1 fruit fly cellular context compared by ENCODE assay signal in the genomic region with DNA sequence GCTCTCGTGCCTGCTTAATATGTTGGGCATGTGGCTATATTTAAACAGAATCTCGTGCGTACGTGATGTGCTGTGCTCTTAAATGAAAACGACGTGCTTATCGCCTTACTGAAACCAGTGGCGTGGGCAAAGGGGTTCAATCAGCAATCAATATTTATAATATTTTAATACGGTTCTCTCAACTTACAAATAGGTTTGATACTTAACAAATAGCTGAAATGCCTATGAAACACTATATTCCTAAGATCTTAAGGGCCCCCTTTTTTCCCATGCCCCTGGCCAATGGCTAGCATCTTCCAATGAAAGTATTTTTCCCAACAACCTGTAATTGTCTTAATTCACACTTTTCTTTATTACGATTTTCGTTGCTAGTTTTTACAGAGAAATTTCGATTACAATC.
TF ChIP-seq lines count a peak whose summit lies in the region.

No protein-coding gene starts in this region.

TF ChIP-seq in whole organism, embryonic, 481 proteins besides CTCF, POLR2A, EP300 and RAD21 (continued from another document and continues in another):
- TF ChIP-seq CG33213 (GFP tag; optimal IDR thresholded peaks at IDR 0.05; lab: Kevin White, UChicago), result peak; percentile 26
- TF ChIP-seq CG16779 (GFP tag; IDR thresholded peaks at IDR 0.05; lab: Robert Waterston, UW), result no peak
- no peak for TF ChIP-seq vfl (GFP tag; optimal IDR thresholded peaks at IDR 0.05; lab: Kevin White, UChicago)
- no peak for TF ChIP-seq Bdp1 (GFP tag; optimal IDR thresholded peaks at IDR 0.05; lab: Kevin White, UChicago)
- TF ChIP-seq btn (GFP tag; optimal IDR thresholded peaks at IDR 0.05; lab: Kevin White, UChicago), result no peak
- TF ChIP-seq bigmax (GFP tag; optimal IDR thresholded peaks at IDR 0.05; lab: Kevin White, UChicago), result no peak
- peak; percentile 48 for TF ChIP-seq CG3281 (GFP tag; optimal IDR thresholded peaks at IDR 0.05; lab: Kevin White, UChicago)
- TF ChIP-seq CG16813 (GFP tag; IDR thresholded peaks at IDR 0.05; lab: Robert Waterston, UW; ENCODE audit: partially characterized antibody), result no peak
- TF ChIP-seq hb (GFP tag; IDR thresholded peaks at IDR 0.05; lab: Robert Waterston, UW; ENCODE audit: partially characterized antibody), result no peak
- TF ChIP-seq CG8944 (GFP tag; optimal IDR thresholded peaks at IDR 0.05; lab: Kevin White, UChicago), result no peak
- TF ChIP-seq dm (GFP tag; optimal IDR thresholded peaks at IDR 0.05; lab: Kevin White, UChicago), result no peak
- TF ChIP-seq CG10147 (GFP tag; optimal IDR thresholded peaks at IDR 0.05; lab: Kevin White, UChicago), result peak; percentile 40
- no peak for TF ChIP-seq kay (GFP tag; optimal IDR thresholded peaks at IDR 0.05; lab: Kevin White, UChicago)
- TF ChIP-seq kah (GFP tag; optimal IDR thresholded peaks at IDR 0.05; lab: Kevin White, UChicago), result peak; percentile 6
- peak; percentile 36 for TF ChIP-seq Fer3 (tag; optimal IDR thresholded peaks at IDR 0.05; lab: Kevin White, UChicago)
- TF ChIP-seq CG15696 (tag; optimal IDR thresholded peaks at IDR 0.05; lab: Kevin White, UChicago), result peak; percentile 87
- peak; percentile 21 for TF ChIP-seq fd64A (GFP tag; optimal IDR thresholded peaks at IDR 0.05; lab: Kevin White, UChicago)
- peak; percentile 41 for TF ChIP-seq Hmr (GFP tag; optimal IDR thresholded peaks at IDR 0.05; lab: Kevin White, UChicago)
- peak; percentile 96 for TF ChIP-seq sens (GFP tag; lab: Kevin White, UChicago)
- peak; percentile 36 for TF ChIP-seq en (GFP tag; optimal IDR thresholded peaks at IDR 0.05; lab: Kevin White, UChicago)
- TF ChIP-seq danr (GFP tag; IDR thresholded peaks at IDR 0.05; lab: Robert Waterston, UW), result 0 out of 2 replicates have a peak, but pooled peaks have one; percentile 26
- peak; percentile 75 for TF ChIP-seq CG1233 (GFP tag; optimal IDR thresholded peaks at IDR 0.05; lab: Kevin White, UChicago)
- TF ChIP-seq CG1024 (GFP tag; IDR thresholded peaks at IDR 0.05; lab: Robert Waterston, UW), result peak; percentile 59
- TF ChIP-seq Adf1 (GFP tag; IDR thresholded peaks at IDR 0.05; lab: Robert Waterston, UW), result no peak
- no peak for TF ChIP-seq Asciz (GFP tag; optimal IDR thresholded peaks at IDR 0.05; lab: Kevin White, UChicago)
- peak; percentile 73 for TF ChIP-seq az2 (GFP tag; optimal IDR thresholded peaks at IDR 0.05; lab: Kevin White, UChicago)
- TF ChIP-seq klu (GFP tag; IDR thresholded peaks at IDR 0.05; lab: Robert Waterston, UW), result peak; percentile 63
- TF ChIP-seq nmo (GFP tag; optimal IDR thresholded peaks at IDR 0.05; lab: Kevin White, UChicago), result peak; percentile 79
- peak; percentile 78 for TF ChIP-seq zen (tag; optimal IDR thresholded peaks at IDR 0.05; lab: Kevin White, UChicago)
- TF ChIP-seq H15 (GFP tag; IDR thresholded peaks at IDR 0.05; lab: Robert Waterston, UW), result peak; percentile 69; the same call in 2 of the 3 replicates
- TF ChIP-seq aop (GFP tag; IDR thresholded peaks at IDR 0.05; lab: Robert Waterston, UW), result no peak
- TF ChIP-seq CG4707 (GFP tag; optimal IDR thresholded peaks at IDR 0.05; lab: Kevin White, UChicago), result peak; percentile 12
- peak; percentile 43 for TF ChIP-seq HLH54F (GFP tag; optimal IDR thresholded peaks at IDR 0.05; lab: Kevin White, UChicago)
- no peak for TF ChIP-seq da (GFP tag; optimal IDR thresholded peaks at IDR 0.05; lab: Kevin White, UChicago)
- peak; percentile 60 for TF ChIP-seq CG6272 (GFP tag; IDR thresholded peaks at IDR 0.05; lab: Robert Waterston, UW)
- TF ChIP-seq trem (tag; optimal IDR thresholded peaks at IDR 0.05; lab: Kevin White, UChicago), result peak; percentile 42
- peak; percentile 74 for TF ChIP-seq tin (GFP tag; optimal IDR thresholded peaks at IDR 0.05; lab: Kevin White, UChicago)
- TF ChIP-seq CG9817 (tag; optimal IDR thresholded peaks at IDR 0.05; lab: Kevin White, UChicago), result peak; percentile 64
- peak; percentile 51 for TF ChIP-seq CG3847 (GFP tag; IDR thresholded peaks at IDR 0.05; lab: Robert Waterston, UW)
- no peak for TF ChIP-seq CG7928 (GFP tag; optimal IDR thresholded peaks at IDR 0.05; lab: Kevin White, UChicago)
- peak; percentile 12 for TF ChIP-seq caup (GFP tag; optimal IDR thresholded peaks at IDR 0.05; lab: Kevin White, UChicago; ENCODE audit: severe bottlenecking)
- no peak for TF ChIP-seq CkIIα-i1 (GFP tag; IDR thresholded peaks at IDR 0.05; lab: Robert Waterston, UW)
- TF ChIP-seq B-H2 (GFP tag; optimal IDR thresholded peaks at IDR 0.05; lab: Kevin White, UChicago), result no peak
- TF ChIP-seq BtbVII (GFP tag; optimal IDR thresholded peaks at IDR 0.05; lab: Kevin White, UChicago), result no peak
- TF ChIP-seq dysf (GFP tag; IDR thresholded peaks at IDR 0.05; lab: Robert Waterston, UW), result peak; percentile 85
- peak; percentile 52 to 62 for TF ChIP-seq Pdp1 (GFP tag; optimal IDR thresholded peaks at IDR 0.05; lab: Kevin White, UChicago)
- peak; percentile 89 for TF ChIP-seq Med (GFP tag; lab: Kevin White, UChicago)
- TF ChIP-seq bab2 (GFP tag; optimal IDR thresholded peaks at IDR 0.05; lab: Kevin White, UChicago), result peak; percentile 20
- TF ChIP-seq ase (GFP tag; IDR thresholded peaks at IDR 0.05; lab: Robert Waterston, UW), result peak; percentile 63; the same call in 2 of the 3 replicates
- 0 out of 2 replicates have a peak, but pooled peaks have one; percentile 26 for TF ChIP-seq peb (GFP tag; IDR thresholded peaks at IDR 0.05; lab: Robert Waterston, UW)
- peak; percentile 71 for TF ChIP-seq lilli (GFP tag; optimal IDR thresholded peaks at IDR 0.05; lab: Kevin White, UChicago)
- no peak for TF ChIP-seq wek (GFP tag; optimal IDR thresholded peaks at IDR 0.05; lab: Kevin White, UChicago)
- TF ChIP-seq CG12659 (GFP tag; optimal IDR thresholded peaks at IDR 0.05; lab: Kevin White, UChicago), result peak; percentile 51
- TF ChIP-seq CG2678 (tag; optimal IDR thresholded peaks at IDR 0.05; lab: Kevin White, UChicago), result peak; percentile 76
- peak; percentile 23 for TF ChIP-seq CG7271 (tag; optimal IDR thresholded peaks at IDR 0.05; lab: Kevin White, UChicago)
- peak; percentile 15 for TF ChIP-seq CG3838 (GFP tag; optimal IDR thresholded peaks at IDR 0.05; lab: Kevin White, UChicago)
- TF ChIP-seq BEAF-32 (GFP tag; optimal IDR thresholded peaks at IDR 0.05; lab: Kevin White, UChicago), result no peak
- peak; percentile 85 for TF ChIP-seq CG4404 (GFP tag; IDR thresholded peaks at IDR 0.05; lab: Robert Waterston, UW)
- TF ChIP-seq CG6254 (GFP tag; optimal IDR thresholded peaks at IDR 0.05; lab: Kevin White, UChicago), result peak; percentile 71
- peak; percentile 17 for TF ChIP-seq psq (GFP tag; optimal IDR thresholded peaks at IDR 0.05; lab: Kevin White, UChicago)
- peak; percentile 66; the same call in 2 of the 3 replicates for TF ChIP-seq CG34422 (GFP tag; IDR thresholded peaks at IDR 0.05; lab: Robert Waterston, UW)
- no peak for TF ChIP-seq CG3995 (GFP tag; optimal IDR thresholded peaks at IDR 0.05; lab: Kevin White, UChicago)
- 0 out of 2 replicates have a peak, but pooled peaks have one; percentile 19 for TF ChIP-seq Awh (GFP tag; IDR thresholded peaks at IDR 0.05; lab: Robert Waterston, UW)
- no peak for TF ChIP-seq eyg (GFP tag; optimal IDR thresholded peaks at IDR 0.05; lab: Kevin White, UChicago)
- peak; percentile 72 for TF ChIP-seq CG4820 (GFP tag; optimal IDR thresholded peaks at IDR 0.05; lab: Kevin White, UChicago)
- TF ChIP-seq Atf-2 (GFP tag; optimal IDR thresholded peaks at IDR 0.05; lab: Kevin White, UChicago), result no peak
- peak; percentile 62; the same call in 2 of the 3 replicates for TF ChIP-seq croc (GFP tag; conservative IDR thresholded peaks at IDR 0.05; lab: Robert Waterston, UW)
- TF ChIP-seq tap (tag; optimal IDR thresholded peaks at IDR 0.05; lab: Kevin White, UChicago), result peak; percentile 47
- peak; percentile 63 for TF ChIP-seq CG30431 (GFP tag; optimal IDR thresholded peaks at IDR 0.05; lab: Kevin White, UChicago)
- peak; percentile 81 for TF ChIP-seq CG17328 (GFP tag; IDR thresholded peaks at IDR 0.05; lab: Robert Waterston, UW)
- peak; percentile 45 for TF ChIP-seq org-1 (GFP tag; optimal IDR thresholded peaks at IDR 0.05; lab: Kevin White, UChicago)
- peak; percentile 73 for TF ChIP-seq Hsf (GFP tag; optimal IDR thresholded peaks at IDR 0.05; lab: Kevin White, UChicago)
- TF ChIP-seq CrebB (tag; optimal IDR thresholded peaks at IDR 0.05; lab: Kevin White, UChicago), result peak; percentile 13
- peak in 1 of 3 experiments; percentile 85 for TF ChIP-seq lola (GFP tag; optimal IDR thresholded peaks at IDR 0.05; lab: Kevin White, UChicago)
- TF ChIP-seq emc (GFP tag; optimal IDR thresholded peaks at IDR 0.05; lab: Kevin White, UChicago), result no peak
- TF ChIP-seq CG6654 (GFP tag; optimal IDR thresholded peaks at IDR 0.05; lab: Kevin White, UChicago), result no peak
- TF ChIP-seq seq (GFP tag; IDR thresholded peaks at IDR 0.05; lab: Robert Waterston, UW), result peak; percentile 43; the same call in 1 of the 2 replicates
- TF ChIP-seq HLH4C (GFP tag; IDR thresholded peaks at IDR 0.05; lab: Robert Waterston, UW; ENCODE audit: partially characterized antibody), result no peak
- peak; percentile 70 for TF ChIP-seq CG10267 (tag; optimal IDR thresholded peaks at IDR 0.05; lab: Kevin White, UChicago)
- TF ChIP-seq row (GFP tag; IDR thresholded peaks at IDR 0.05; lab: Robert Waterston, UW), result peak; percentile 76
- no peak for TF ChIP-seq pros (GFP tag; optimal IDR thresholded peaks at IDR 0.05; lab: Kevin White, UChicago)
- TF ChIP-seq Dll (GFP tag; IDR thresholded peaks at IDR 0.05; lab: Robert Waterston, UW; ENCODE audit: partially characterized antibody), result no peak
- TF ChIP-seq unpg (GFP tag; optimal IDR thresholded peaks at IDR 0.05; lab: Kevin White, UChicago), result peak; percentile 82
- TF ChIP-seq CG10209 (GFP tag; optimal IDR thresholded peaks at IDR 0.05; lab: Kevin White, UChicago), result peak; percentile 53
- no peak for TF ChIP-seq CG6791 (GFP tag; IDR thresholded peaks at IDR 0.05; lab: Robert Waterston, UW; ENCODE audit: partially characterized antibody)
- peak; percentile 47 for TF ChIP-seq CG12219 (GFP tag; optimal IDR thresholded peaks at IDR 0.05; lab: Kevin White, UChicago)
- 0 out of 3 replicates have a peak, but pooled peaks have one; percentile 24 for TF ChIP-seq CG6175 (GFP tag; IDR thresholded peaks at IDR 0.05; lab: Robert Waterston, UW)
- TF ChIP-seq jigr1 (GFP tag; IDR thresholded peaks at IDR 0.05; lab: Robert Waterston, UW), result no peak
- TF ChIP-seq sim (GFP tag; IDR thresholded peaks at IDR 0.05; lab: Robert Waterston, UW), result 0 out of 2 replicates have a peak, but pooled peaks have one; percentile 46
- peak; percentile 44 for TF ChIP-seq CG8290 (GFP tag; optimal IDR thresholded peaks at IDR 0.05; lab: Kevin White, UChicago)
- TF ChIP-seq CG8290 (tag; optimal IDR thresholded peaks at IDR 0.05; lab: Kevin White, UChicago), result peak in 1 of 2 experiments; percentile 22
- TF ChIP-seq CG12236 (GFP tag; optimal IDR thresholded peaks at IDR 0.05; lab: Kevin White, UChicago), result peak; percentile 36
- TF ChIP-seq GATAe (GFP tag; conservative IDR thresholded peaks at IDR 0.05; lab: Robert Waterston, UW), result 0 out of 2 replicates have a peak, but pooled peaks have one; percentile 22
- TF ChIP-seq fd3F (GFP tag; optimal IDR thresholded peaks at IDR 0.05; lab: Kevin White, UChicago), result peak; percentile 41
- no peak for TF ChIP-seq CG1832 (GFP tag; optimal IDR thresholded peaks at IDR 0.05; lab: Kevin White, UChicago)
- peak; percentile 1 for TF ChIP-seq CG31388 (GFP tag; optimal IDR thresholded peaks at IDR 0.05; lab: Kevin White, UChicago)
- peak; percentile 49 for TF ChIP-seq CG6813 (GFP tag; optimal IDR thresholded peaks at IDR 0.05; lab: Kevin White, UChicago)
- no peak for TF ChIP-seq gfzf (GFP tag; optimal IDR thresholded peaks at IDR 0.05; lab: Kevin White, UChicago)
- TF ChIP-seq YL-1 (GFP tag; optimal IDR thresholded peaks at IDR 0.05; lab: Kevin White, UChicago), result no peak
- peak; percentile 39 for TF ChIP-seq Camta (GFP tag; optimal IDR thresholded peaks at IDR 0.05; lab: Kevin White, UChicago)
- TF ChIP-seq Sin3A (optimal IDR thresholded peaks at IDR 0.05; lab: Kevin White, UChicago), result no peak
- no peak for TF ChIP-seq Gsc (GFP tag; IDR thresholded peaks at IDR 0.05; lab: Robert Waterston, UW)
- TF ChIP-seq Dip2 (GFP tag; IDR thresholded peaks at IDR 0.05; lab: Robert Waterston, UW), result peak; percentile 30; the same call in 1 of the 2 replicates
- TF ChIP-seq CG18011 (GFP tag; optimal IDR thresholded peaks at IDR 0.05; lab: Kevin White, UChicago), result no peak
- TF ChIP-seq tll (GFP tag; optimal IDR thresholded peaks at IDR 0.05; lab: Kevin White, UChicago), result no peak
- peak; percentile 42 for TF ChIP-seq Antp (GFP tag; optimal IDR thresholded peaks at IDR 0.05; lab: Kevin White, UChicago)
- peak; percentile 68 for TF ChIP-seq CG7372 (GFP tag; IDR thresholded peaks at IDR 0.05; lab: Robert Waterston, UW)
- peak; percentile 18 for TF ChIP-seq Side (GFP tag; optimal IDR thresholded peaks at IDR 0.05; lab: Kevin White, UChicago)
- TF ChIP-seq CG1647 (GFP tag; optimal IDR thresholded peaks at IDR 0.05; lab: Kevin White, UChicago), result peak; percentile 29
- TF ChIP-seq HLHmδ (GFP tag; optimal IDR thresholded peaks at IDR 0.05; lab: Kevin White, UChicago), result no peak
- no peak for TF ChIP-seq zf30C (GFP tag; optimal IDR thresholded peaks at IDR 0.05; lab: Kevin White, UChicago)
- peak; percentile 54 for TF ChIP-seq ems (GFP tag; optimal IDR thresholded peaks at IDR 0.05; lab: Kevin White, UChicago)
- TF ChIP-seq chif (GFP tag; optimal IDR thresholded peaks at IDR 0.05; lab: Kevin White, UChicago), result peak; percentile 48 to 82
- TF ChIP-seq CG11456 (GFP tag; IDR thresholded peaks at IDR 0.05; lab: Robert Waterston, UW), result peak; percentile 84
- TF ChIP-seq CG10654 (GFP tag; optimal IDR thresholded peaks at IDR 0.05; lab: Kevin White, UChicago), result peak; percentile 24
- peak; percentile 85 for TF ChIP-seq gem (tag; optimal IDR thresholded peaks at IDR 0.05; lab: Kevin White, UChicago)
- peak; percentile 29 for TF ChIP-seq Lhr (GFP tag; optimal IDR thresholded peaks at IDR 0.05; lab: Kevin White, UChicago)
- TF ChIP-seq NfI (GFP tag; optimal IDR thresholded peaks at IDR 0.05; lab: Kevin White, UChicago), result peak; percentile 44
- TF ChIP-seq CG12104 (GFP tag; optimal IDR thresholded peaks at IDR 0.05; lab: Kevin White, UChicago), result peak; percentile 38
- TF ChIP-seq sima (GFP tag; optimal IDR thresholded peaks at IDR 0.05; lab: Kevin White, UChicago), result no peak
- peak; percentile 0 for TF ChIP-seq Mes4 (GFP tag; optimal IDR thresholded peaks at IDR 0.05; lab: Kevin White, UChicago)
- TF ChIP-seq Nf-YB (GFP tag; optimal IDR thresholded peaks at IDR 0.05; lab: Kevin White, UChicago), result peak; percentile 51
- peak; percentile 40 for TF ChIP-seq Fer2 (tag; optimal IDR thresholded peaks at IDR 0.05; lab: Kevin White, UChicago)
- TF ChIP-seq CG7963 (GFP tag; IDR thresholded peaks at IDR 0.05; lab: Robert Waterston, UW; ENCODE audit: partially characterized antibody), result no peak
- peak; percentile 1 for TF ChIP-seq NC2β (GFP tag; optimal IDR thresholded peaks at IDR 0.05; lab: Kevin White, UChicago)
- TF ChIP-seq Xbp1 (GFP tag; optimal IDR thresholded peaks at IDR 0.05; lab: Kevin White, UChicago), result peak; percentile 77
